Fruit fly (Drosophila melanogaster): ENCODE data around the gene Sf3a1.

Gene Sf3a1

DNA sequence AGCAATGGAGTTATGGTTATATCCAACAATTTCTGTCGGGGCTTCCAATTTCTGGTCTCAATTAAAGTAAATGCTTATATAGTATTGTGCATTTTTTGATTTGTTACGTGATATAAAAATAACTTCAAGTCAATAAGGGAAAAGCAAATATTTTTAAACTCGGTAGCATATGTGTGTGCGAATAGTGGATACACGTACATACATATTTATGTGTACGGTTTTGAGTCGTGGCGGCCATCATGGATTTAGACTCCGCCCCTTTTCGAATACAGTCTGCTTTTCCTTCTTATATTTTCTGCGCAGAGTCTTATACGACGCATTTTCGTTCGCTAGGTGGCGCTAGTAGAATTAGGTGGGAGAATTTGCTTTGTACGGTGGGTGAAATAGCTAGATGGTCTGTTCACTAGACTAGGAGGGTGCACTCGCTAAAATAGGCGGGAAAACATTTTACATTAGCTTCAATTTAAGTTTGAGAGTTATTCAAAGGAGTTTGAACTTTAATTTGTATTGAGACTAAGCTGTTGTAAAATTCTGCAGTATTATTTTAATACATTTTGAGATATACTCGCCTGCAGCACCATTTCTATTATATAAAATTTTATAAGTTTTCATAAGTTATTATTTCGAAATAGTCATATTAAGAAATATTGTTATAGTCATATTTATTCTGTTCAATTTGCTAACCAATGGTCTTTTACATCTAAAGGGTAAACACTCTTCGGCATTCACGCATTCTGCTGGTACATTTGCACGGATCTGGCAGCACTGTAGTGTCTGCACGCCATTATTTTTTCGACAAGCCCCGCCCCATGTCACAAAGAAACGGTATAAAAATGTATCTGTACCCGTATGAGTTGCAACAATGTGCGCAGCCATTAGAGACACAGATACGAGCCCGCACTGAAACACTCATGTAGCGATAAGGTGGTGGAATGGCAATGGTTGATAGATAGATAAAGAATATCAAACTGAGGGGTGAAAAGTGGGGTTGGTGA, 32.5 kb downstream of the Sf3a1 start (continued):
- TF ChIP-seq CG30403 (GFP tag; optimal IDR thresholded peaks at IDR 0.05): peak; percentile 71
- TF ChIP-seq lab (GFP tag; optimal IDR thresholded peaks at IDR 0.05): no peak
- TF ChIP-seq CG12299 (tag; optimal IDR thresholded peaks at IDR 0.05): peak; percentile 33
- TF ChIP-seq CG43689 (GFP tag; IDR thresholded peaks at IDR 0.05): no peak
- TF ChIP-seq nerfin-1 (tag; optimal IDR thresholded peaks at IDR 0.05): peak; percentile 62
- peak; percentile 99 for TF ChIP-seq CG15479 (GFP tag; optimal IDR thresholded peaks at IDR 0.05)
- TF ChIP-seq fd3F (GFP tag; optimal IDR thresholded peaks at IDR 0.05): peak; percentile 49
- no peak for TF ChIP-seq vfl (GFP tag; optimal IDR thresholded peaks at IDR 0.05)
- no peak for TF ChIP-seq CG10959 (GFP tag; IDR thresholded peaks at IDR 0.05)
- peak; percentile 86 for TF ChIP-seq vvl (GFP tag; IDR thresholded peaks at IDR 0.05)
- TF ChIP-seq Awh (GFP tag; IDR thresholded peaks at IDR 0.05): no peak
- peak; percentile 97 for TF ChIP-seq cg (GFP tag; optimal IDR thresholded peaks at IDR 0.05)
- TF ChIP-seq sd (tag; optimal IDR thresholded peaks at IDR 0.05): peak; percentile 67
- TF ChIP-seq CG11398 (GFP tag; optimal IDR thresholded peaks at IDR 0.05): no peak
- no peak for TF ChIP-seq HHEX (GFP tag; optimal IDR thresholded peaks at IDR 0.05)
- TF ChIP-seq klu (GFP tag; IDR thresholded peaks at IDR 0.05): no peak
- TF ChIP-seq CG1529 (GFP tag; optimal IDR thresholded peaks at IDR 0.05): no peak
- TF ChIP-seq Gug (GFP tag; IDR thresholded peaks at IDR 0.05): peak; percentile 62; the same call in 3 of the 4 replicates
- TF ChIP-seq tin (GFP tag; optimal IDR thresholded peaks at IDR 0.05): no peak
- TF ChIP-seq NFAT (GFP tag; IDR thresholded peaks at IDR 0.05): peak; percentile 69; the same call in 1 of the 2 replicates
- no peak for TF ChIP-seq Fer1 (GFP tag; optimal IDR thresholded peaks at IDR 0.05)
- TF ChIP-seq Hey (tag; optimal IDR thresholded peaks at IDR 0.05): no peak
- no peak for TF ChIP-seq Tbp (GFP tag; optimal IDR thresholded peaks at IDR 0.05)
- peak; percentile 10 for TF ChIP-seq bab2 (GFP tag; optimal IDR thresholded peaks at IDR 0.05)
- peak; percentile 12 for TF ChIP-seq pho (GFP tag; optimal IDR thresholded peaks at IDR 0.05)
- TF ChIP-seq nerfin-2 (GFP tag; IDR thresholded peaks at IDR 0.05; ENCODE audit: partially characterized antibody): no peak
- peak; percentile 23 for TF ChIP-seq yki (optimal IDR thresholded peaks at IDR 0.05)
- no peak; the same call in 2 of the 3 replicates for TF ChIP-seq z (GFP tag; IDR thresholded peaks at IDR 0.05)
- no peak for TF ChIP-seq Sry-δ (GFP tag; optimal IDR thresholded peaks at IDR 0.05)
- 0 out of 3 replicates have a peak, but pooled peaks have one; percentile 36 for TF ChIP-seq mld (GFP tag; IDR thresholded peaks at IDR 0.05; ENCODE audit: partially characterized antibody)
- TF ChIP-seq mirr (GFP tag; optimal IDR thresholded peaks at IDR 0.05): peak; percentile 50
- TF ChIP-seq Xbp1 (GFP tag; optimal IDR thresholded peaks at IDR 0.05): peak; percentile 75
- peak; percentile 84 for TF ChIP-seq gem (tag; optimal IDR thresholded peaks at IDR 0.05)
- peak; percentile 67 for TF ChIP-seq CG32532 (GFP tag; IDR thresholded peaks at IDR 0.05)
- TF ChIP-seq Ssrp (tag; optimal IDR thresholded peaks at IDR 0.05): no peak
- TF ChIP-seq Antp (GFP tag; optimal IDR thresholded peaks at IDR 0.05): peak; percentile 2
- peak; percentile 77 for TF ChIP-seq CG18262 (tag; optimal IDR thresholded peaks at IDR 0.05)
- peak; percentile 64 for TF ChIP-seq trem (tag; optimal IDR thresholded peaks at IDR 0.05)
- TF ChIP-seq CG2129 (GFP tag; IDR thresholded peaks at IDR 0.05; ENCODE audit: partially characterized antibody): no peak
- no peak for TF ChIP-seq CG4282 (GFP tag; optimal IDR thresholded peaks at IDR 0.05)
- peak; percentile 31 for TF ChIP-seq tio (GFP tag; optimal IDR thresholded peaks at IDR 0.05)
- no peak for TF ChIP-seq Lim3 (GFP tag; IDR thresholded peaks at IDR 0.05)
- peak; percentile 62 for TF ChIP-seq fd96Cb (tag; optimal IDR thresholded peaks at IDR 0.05)
- no peak for TF ChIP-seq pb (GFP tag; optimal IDR thresholded peaks at IDR 0.05)
- no peak for TF ChIP-seq inv (GFP tag; IDR thresholded peaks at IDR 0.05; ENCODE audit: partially characterized antibody)
- TF ChIP-seq ranshi (GFP tag; IDR thresholded peaks at IDR 0.05): peak; percentile 67
- no peak; the same call in 1 of the 2 replicates for TF ChIP-seq Ravus (GFP tag; IDR thresholded peaks at IDR 0.05)
- TF ChIP-seq Bteb2 (GFP tag; optimal IDR thresholded peaks at IDR 0.05): peak; percentile 25
- no peak for TF ChIP-seq pum (GFP tag; optimal IDR thresholded peaks at IDR 0.05)
